Fruit fly (Drosophila melanogaster): ENCODE results near the gene bbx.

Gene bbx

DNA sequence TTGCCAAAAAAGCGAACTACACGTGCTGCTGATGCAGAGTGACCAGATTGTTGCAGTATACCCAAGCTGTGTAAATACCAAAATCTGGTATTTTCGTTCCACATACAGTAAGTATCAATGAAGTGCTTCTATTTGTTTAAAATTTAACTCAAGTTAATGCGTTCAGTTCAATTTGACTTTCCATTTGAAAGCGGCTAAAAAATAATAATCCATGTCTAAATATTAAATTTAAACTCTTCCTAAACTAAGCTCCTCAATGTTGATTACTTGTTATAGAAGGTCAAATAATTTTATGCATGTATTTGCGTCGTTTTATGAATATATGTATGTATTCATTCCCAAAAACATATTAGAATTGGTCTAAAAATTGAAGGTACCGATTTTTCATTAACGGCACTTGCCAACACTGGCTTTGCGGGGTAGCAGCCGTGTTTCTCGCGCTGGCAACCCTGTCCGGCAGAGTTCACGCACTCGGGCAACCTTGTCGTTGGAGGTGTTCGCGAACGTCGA lies 13.0 kb upstream of the bbx start, which contains the start of the genes peng and sol (continued):
- TF ChIP-seq bsh (GFP tag; optimal IDR thresholded peaks at IDR 0.05) (peak in 1 of 2 experiments; percentile 65), tap (tag; optimal IDR thresholded peaks at IDR 0.05) (no peak), gt (GFP tag; IDR thresholded peaks at IDR 0.05) (no peak; the same call in 1 of the 2 replicates), seq (GFP tag; IDR thresholded peaks at IDR 0.05) (peak; percentile 53), Asciz (GFP tag; optimal IDR thresholded peaks at IDR 0.05) (no peak), Jarid2 (GFP tag; optimal IDR thresholded peaks at IDR 0.05) (no peak), CG4404 (GFP tag; IDR thresholded peaks at IDR 0.05) (peak; percentile 44), CG4820 (GFP tag; optimal IDR thresholded peaks at IDR 0.05) (peak; percentile 53), CG10209 (GFP tag; optimal IDR thresholded peaks at IDR 0.05) (peak; percentile 74), vvl (GFP tag; IDR thresholded peaks at IDR 0.05) (peak; percentile 73), CG1832 (GFP tag; optimal IDR thresholded peaks at IDR 0.05) (no peak), tx (GFP tag; optimal IDR thresholded peaks at IDR 0.05) (peak; percentile 65), insv (GFP tag; optimal IDR thresholded peaks at IDR 0.05) (peak in 1 of 2 experiments; percentile 45), wek (GFP tag; optimal IDR thresholded peaks at IDR 0.05) (no peak), CG32772 (GFP tag; IDR thresholded peaks at IDR 0.05) (peak; percentile 23), corto (GFP tag; optimal IDR thresholded peaks at IDR 0.05) (no peak), ERR (GFP tag; optimal IDR thresholded peaks at IDR 0.05) (no peak), CG11085 (GFP tag; IDR thresholded peaks at IDR 0.05) (no peak), CG30403 (GFP tag; optimal IDR thresholded peaks at IDR 0.05) (peak; percentile 87), eve (GFP tag; optimal IDR thresholded peaks at IDR 0.05) (no peak), CG1024 (GFP tag; IDR thresholded peaks at IDR 0.05) (no peak), Meics (GFP tag; optimal IDR thresholded peaks at IDR 0.05) (peak; percentile 72), slp2 (GFP tag; optimal IDR thresholded peaks at IDR 0.05) (peak; percentile 43), crol (GFP tag; IDR thresholded peaks at IDR 0.05) (no peak), CG10274 (GFP tag; optimal IDR thresholded peaks at IDR 0.05) (peak; percentile 12), D (optimal IDR thresholded peaks at IDR 0.05) (no peak), D (GFP tag; optimal IDR thresholded peaks at IDR 0.05) (peak; percentile 44), CG11695 (GFP tag; IDR thresholded peaks at IDR 0.05) (peak; percentile 54; the same call in 2 of the 3 replicates), fu2 (GFP tag; optimal IDR thresholded peaks at IDR 0.05) (peak; percentile 65), crc (GFP tag; optimal IDR thresholded peaks at IDR 0.05) (peak; percentile 45), hth (optimal IDR thresholded peaks at IDR 0.05) (no peak), klu (GFP tag; IDR thresholded peaks at IDR 0.05) (peak; percentile 52), Hmx (GFP tag; optimal IDR thresholded peaks at IDR 0.05) (no peak), Mrtf (GFP tag; IDR thresholded peaks at IDR 0.05) (peak; percentile 52; the same call in 1 of the 3 replicates), Hsf (GFP tag; optimal IDR thresholded peaks at IDR 0.05) (peak; percentile 88), Aef1 (GFP tag; IDR thresholded peaks at IDR 0.05) (peak; percentile 56), CG8924 (tag; optimal IDR thresholded peaks at IDR 0.05) (peak; percentile 46), bowl (GFP tag; IDR thresholded peaks at IDR 0.05) (no peak), pho (GFP tag; optimal IDR thresholded peaks at IDR 0.05) (peak; percentile 77), dysf (GFP tag; IDR thresholded peaks at IDR 0.05) (peak; percentile 56; the same call in 2 of the 3 replicates), MESR4 (GFP tag; optimal IDR thresholded peaks at IDR 0.05) (no peak), ssp (GFP tag; IDR thresholded peaks at IDR 0.05) (peak; percentile 51; the same call in 1 of the 2 replicates), HLH54F (GFP tag; optimal IDR thresholded peaks at IDR 0.05) (peak; percentile 67), usp (GFP tag; optimal IDR thresholded peaks at IDR 0.05) (no peak), CG34376 (GFP tag; optimal IDR thresholded peaks at IDR 0.05) (peak; percentile 47), CG10959 (GFP tag; IDR thresholded peaks at IDR 0.05) (no peak), cg (GFP tag; optimal IDR thresholded peaks at IDR 0.05) (no peak), zen2 (GFP tag; IDR thresholded peaks at IDR 0.05; ENCODE audit: partially characterized antibody) (no peak; the same call in 2 of the 3 replicates), CG10979 (tag; optimal IDR thresholded peaks at IDR 0.05) (peak; percentile 55), unc-4 (GFP tag; IDR thresholded peaks at IDR 0.05; ENCODE audit: partially characterized antibody) (no peak), CG7271 (tag; optimal IDR thresholded peaks at IDR 0.05) (peak; percentile 12)

Measured in whole organism, embryonic.